Fruit fly (Drosophila melanogaster) whole organism, pupa: Measurements from ENCODE around the gene CG9784.

Experiments
- CG10348 ChIP-seq: fragments of 200-800 bp; sonication (Bioruptor generic); IDR thresholded peaks from 2 replicates; pipeline ENCODE4 v1.3.6; 2022; ENCODE audit warnings: missing biosample characterization, missing genetic modification characterization
- CG32121 ChIP-seq: fragments of 200-800 bp; sonication (Bioruptor generic); IDR thresholded peaks from 2 replicates; pipeline ENCODE4 v1.3.6; 2022; ENCODE audit warnings: missing biosample characterization, missing genetic modification characterization
- CG9948 ChIP-seq: fragments of 200-800 bp; sonication (Bioruptor generic); optimal IDR thresholded peaks from 2 replicates; lab custom pipeline; 2018; ENCODE audit warnings: missing biosample characterization, mild to moderate bottlenecking, missing genetic modification characterization, moderate library complexity
- D1 ChIP-seq: fragments of 200-800 bp; sonication (Bioruptor generic); optimal IDR thresholded peaks from 2 replicates; lab custom pipeline; 2018; ENCODE audit warnings: missing biosample characterization, mild to moderate bottlenecking, missing genetic modification characterization, moderate library complexity

dm6 chrX:16552567-16552966 is 46.4 kb downstream of the CG9784 start:
- TF ChIP-seq CG10348 (GFP tag; lab: Robert Waterston, UW), result no peak
- TF ChIP-seq CG9948, result peak; percentile 76
- peak; percentile 75 for TF ChIP-seq D1 (tag; lab: Kevin White, UChicago)
- peak; percentile 87 for TF ChIP-seq CG32121 (GFP tag; lab: Robert Waterston, UW)
